Worm (Caenorhabditis elegans) whole organism, early embryonic: ENCODE measurements around the gene str-207.

Experiments
- B0310.2 ChIP-seq: sonication (generic microtip); optimal IDR thresholded peaks from 2 replicates; lab custom pipeline; 2016; ENCODE audit warnings: mild to moderate bottlenecking, missing genetic modification characterization, missing compliant biosample characterization
- F13C5.2 ChIP-seq: sonication (generic microtip); optimal IDR thresholded peaks from 2 replicates; lab custom pipeline; 2017; ENCODE audit warnings: mild to moderate bottlenecking, missing genetic modification characterization, inconsistent platforms, missing compliant biosample characterization
- aly-1 ChIP-seq: sonication (generic microtip); optimal IDR thresholded peaks from 2 replicates; lab custom pipeline; 2016; ENCODE audit warnings: missing genetic modification characterization, missing compliant biosample characterization
- ama-1 ChIP-seq: fragments of 150-350 bp; optimal IDR thresholded peaks from 2 replicates; lab custom pipeline; 2014
- flt-1 ChIP-seq: fragments of 200-800 bp; sonication (Bioruptor generic); IDR thresholded peaks from 2 replicates; pipeline ENCODE4 v1.3.6; 2022; ENCODE audit warnings: missing genetic modification characterization, missing compliant biosample characterization
- hmbx-1 ChIP-seq: sonication (generic microtip); optimal IDR thresholded peaks from 2 replicates; lab custom pipeline; 2016; ENCODE audit warnings: mild to moderate bottlenecking, missing genetic modification characterization, missing compliant biosample characterization
- hmg-4 ChIP-seq: fragments of 200-800 bp; sonication (Bioruptor generic); optimal IDR thresholded peaks from 2 replicates; lab custom pipeline; 2018; ENCODE audit warnings: mild to moderate bottlenecking, missing genetic modification characterization, missing compliant biosample characterization
- hnd-1 ChIP-seq: sonication (generic microtip); optimal IDR thresholded peaks from 2 replicates; lab custom pipeline; 2016; ENCODE audit warnings: missing genetic modification characterization, missing compliant biosample characterization
- sea-1 ChIP-seq: fragments of 200-800 bp; sonication (Bioruptor generic); conservative IDR thresholded peaks from 2 replicates; pipeline ENCODE4 v1.3.6; 2022; ENCODE audit warnings: missing genetic modification characterization, missing compliant biosample characterization
- tbx-11 ChIP-seq: fragments of 200-800 bp; sonication (Bioruptor generic); IDR thresholded peaks from 2 replicates; pipeline ENCODE4 v1.3.6; 2022; ENCODE audit warnings: missing genetic modification characterization, missing compliant biosample characterization
- tbx-37 ChIP-seq: fragments of 200-800 bp; sonication (Bioruptor generic); conservative IDR thresholded peaks from 2 replicates; pipeline ENCODE4 v1.3.6; 2022; ENCODE audit warnings: missing genetic modification reagents, missing genetic modification characterization, missing compliant biosample characterization

DNA sequence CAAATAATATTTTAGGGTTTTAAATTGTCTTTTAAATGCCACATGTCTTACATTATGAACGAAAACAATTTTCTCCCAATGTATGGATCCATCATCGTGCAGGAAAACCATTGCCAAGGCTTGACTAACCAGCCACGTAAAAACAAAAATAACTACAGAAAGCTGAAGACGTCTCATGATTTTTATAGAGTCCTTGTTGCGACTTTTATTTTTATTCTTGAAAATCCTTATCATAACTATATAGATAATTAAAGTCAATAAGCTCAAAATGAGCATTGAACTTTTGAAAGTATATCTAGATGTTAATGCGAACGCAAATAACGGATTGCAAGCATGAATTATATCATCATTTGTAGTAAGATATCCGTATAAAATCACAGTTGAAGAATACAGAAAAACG lies 28.6 kb downstream of the str-207 start:
- TF ChIP-seq hmg-4 (no peak), aly-1 (tag; lab: Kevin White, UChicago) (no peak), hnd-1 (tag; lab: Kevin White, UChicago) (no peak), B0310.2 (tag; lab: Kevin White, UChicago) (no peak), sea-1 (GFP tag; lab: Robert Waterston, UW) (no peak), tbx-11 (GFP tag; lab: Robert Waterston, UW) (no peak), F13C5.2 (tag; lab: Kevin White, UChicago) (no peak), flt-1 (no peak), tbx-37 (GFP tag; lab: Robert Waterston, UW) (no peak), ama-1 (lab: Kevin White, UChicago) (no peak), hmbx-1 (no peak)
